Fruit fly (Drosophila melanogaster) whole organism, adult: ENCODE results near the gene QC.
A peak's percentile ranks its signal among the peaks of the same experiment; 100 is the strongest.

Experiments
- CG11617 ChIP-seq: fragments of 200-800 bp; sonication (Bioruptor generic); optimal IDR thresholded peaks from 2 replicates; lab custom pipeline; 2017; ENCODE audit warnings: mild to moderate bottlenecking, missing biosample characterization, missing genetic modification reagents, missing genetic modification characterization
- CG12768 ChIP-seq: fragments of 200-800 bp; sonication (Bioruptor generic); optimal IDR thresholded peaks from 2 replicates; lab custom pipeline; 2017; ENCODE audit warnings: missing biosample characterization, missing genetic modification characterization, mild to moderate bottlenecking, moderate library complexity, missing genetic modification reagents
- CG14711 ChIP-seq: fragments of 200-800 bp; sonication (Bioruptor generic); optimal IDR thresholded peaks from 2 replicates; lab custom pipeline; 2018; ENCODE audit warnings: missing biosample characterization, mild to moderate bottlenecking, missing genetic modification characterization, moderate library complexity
- CG1620 ChIP-seq: fragments of 200-800 bp; sonication (Bioruptor generic); optimal IDR thresholded peaks from 2 replicates; lab custom pipeline; 2016; ENCODE audit warnings: missing biosample characterization, missing genetic modification characterization
- CG33017 ChIP-seq: fragments of 200-800 bp; sonication (Bioruptor generic); optimal IDR thresholded peaks from 2 replicates; lab custom pipeline; 2018; ENCODE audit warnings: missing biosample characterization, mild to moderate bottlenecking, missing genetic modification characterization, moderate library complexity
- CG5204 ChIP-seq: fragments of 200-800 bp; sonication (Bioruptor generic); optimal IDR thresholded peaks from 2 replicates; lab custom pipeline; 2016; ENCODE audit warnings: missing biosample characterization, missing genetic modification characterization
- CG7045 ChIP-seq: fragments of 200-800 bp; sonication (Bioruptor generic); optimal IDR thresholded peaks from 2 replicates; lab custom pipeline; 2017; ENCODE audit warnings: missing biosample characterization, mild to moderate bottlenecking, missing genetic modification characterization
- CG7101 ChIP-seq: fragments of 200-800 bp; sonication (Bioruptor generic); optimal IDR thresholded peaks from 2 replicates; lab custom pipeline; 2018; ENCODE audit warnings: missing biosample characterization, mild to moderate bottlenecking, missing genetic modification characterization, moderate library complexity
- Clk ChIP-seq: fragments of 200-800 bp; sonication (Bioruptor generic); optimal IDR thresholded peaks from 2 replicates; lab custom pipeline; 2017; ENCODE audit warnings: missing biosample characterization, missing genetic modification characterization
- Crg-1 ChIP-seq: fragments of 200-800 bp; sonication (Bioruptor generic); optimal IDR thresholded peaks from 2 replicates; lab custom pipeline; 2016; ENCODE audit warnings: missing biosample characterization, missing genetic modification characterization
- Hr96 ChIP-seq: fragments of 200-800 bp; sonication (Bioruptor generic); optimal IDR thresholded peaks from 2 replicates; lab custom pipeline; 2016; ENCODE audit warnings: missing biosample characterization, missing genetic modification characterization
- Mnt ChIP-seq: fragments of 200-800 bp; sonication (Bioruptor generic); optimal IDR thresholded peaks from 2 replicates; lab custom pipeline; 2016; ENCODE audit warnings: missing biosample characterization, mild to moderate bottlenecking, missing genetic modification characterization
- bab1 ChIP-seq: fragments of 200-800 bp; sonication (Bioruptor generic); optimal IDR thresholded peaks from 3 replicates; lab custom pipeline; 2019; ENCODE audit warnings: missing biosample characterization, mild to moderate bottlenecking, missing genetic modification characterization, moderate library complexity
- cic ChIP-seq: fragments of 200-800 bp; sonication (Bioruptor generic); optimal IDR thresholded peaks from 2 replicates; lab custom pipeline; 2017; ENCODE audit warnings: missing biosample characterization, mild to moderate bottlenecking, missing genetic modification characterization, moderate library complexity
- cnc ChIP-seq, 2 experiments: fragments of >200 bp; optimal IDR thresholded peaks; 2 replicates each; lab custom pipeline; 2017
- kay ChIP-seq: fragments of 200-800 bp; sonication (Bioruptor generic); peaks from one replicate; lab custom pipeline; 2016; ENCODE audit warnings: missing biosample characterization, missing genetic modification characterization, borderline replicate concordance
- ovo ChIP-seq: fragments of 200-800 bp; sonication (Bioruptor generic); optimal IDR thresholded peaks from 2 replicates; lab custom pipeline; 2016; ENCODE audit warnings: missing biosample characterization, missing genetic modification characterization
- pad ChIP-seq: fragments of 200-800 bp; sonication (Bioruptor generic); optimal IDR thresholded peaks from 3 replicates; lab custom pipeline; 2017; ENCODE audit warnings: missing biosample characterization, missing genetic modification characterization, mild to moderate bottlenecking, moderate library complexity, missing genetic modification reagents
- tj ChIP-seq: fragments of 200-800 bp; sonication (Bioruptor generic); optimal IDR thresholded peaks from 3 replicates; lab custom pipeline; 2017; ENCODE audit warnings: missing biosample characterization, mild to moderate bottlenecking, missing genetic modification characterization, moderate library complexity
- toe ChIP-seq: fragments of 200-800 bp; sonication (Bioruptor generic); optimal IDR thresholded peaks from 2 replicates; lab custom pipeline; 2016; ENCODE audit warnings: missing biosample characterization, missing genetic modification characterization

The QC gene

DNA sequence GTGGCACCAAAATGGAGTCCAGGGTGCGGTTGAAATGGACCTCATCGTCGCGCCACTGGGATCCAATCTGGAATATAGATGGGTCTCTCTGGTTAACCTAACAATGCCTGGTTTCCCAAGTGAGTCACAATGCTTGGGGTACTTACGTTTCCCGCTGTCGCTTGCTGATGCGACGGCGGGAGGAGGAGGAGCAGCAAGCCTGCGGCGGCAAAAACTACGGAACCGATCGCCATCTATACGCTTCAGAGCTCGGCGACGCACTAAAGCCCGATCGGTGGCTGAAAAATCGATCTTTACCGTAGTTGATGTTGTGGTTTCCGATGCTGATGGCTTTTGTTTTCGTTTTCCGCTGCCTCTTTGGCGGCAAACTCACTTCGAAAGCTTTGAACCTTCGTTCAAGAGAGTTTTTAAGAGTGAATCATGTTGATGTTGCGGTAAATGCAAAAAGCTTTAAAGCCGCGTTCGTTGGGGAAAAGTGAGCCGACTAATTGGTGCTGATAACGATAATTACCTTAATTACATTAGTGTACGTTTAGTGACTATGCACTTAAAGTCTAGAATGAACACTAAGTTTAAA, at the start of gene QC:
Gene QC, minus strand, starts transcription at position 268 of the 577 bp plus-strand sequence.
- TF ChIP-seq CG14711 (tag; lab: Kevin White, UChicago) (no peak), ovo (peak; percentile 16), toe (GFP tag; lab: Kevin White, UChicago) (no peak), CG12768 (no peak), CG5204 (GFP tag; lab: Kevin White, UChicago) (no peak), bab1 (GFP tag; lab: Kevin White, UChicago) (no peak), pad (peak; percentile 50)

DNA sequence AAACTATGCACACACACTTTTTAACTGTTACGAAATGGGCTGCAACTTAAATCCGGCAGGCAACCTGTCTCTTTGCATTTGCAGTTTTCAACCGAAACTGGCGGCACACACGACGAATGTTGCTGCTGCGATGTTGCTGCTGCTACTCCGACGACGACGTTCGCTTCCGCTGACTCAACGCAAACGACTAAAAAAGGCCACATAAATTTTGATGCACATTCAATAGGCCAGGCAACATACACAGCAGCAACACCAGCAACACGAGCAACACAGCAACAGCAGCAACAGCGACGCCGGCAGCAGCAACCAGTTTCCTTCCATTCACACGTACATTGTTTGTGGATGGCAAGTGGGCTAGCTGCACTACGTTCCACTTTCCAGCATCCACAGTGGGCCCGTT, 48.2 kb upstream of the QC start, which contains the start of gene Egfrap:
Gene Egfrap, minus strand, starts transcription at position 192 of the 400 bp plus-strand sequence.
- no peak for TF ChIP-seq kay (GFP tag; lab: Kevin White, UChicago)
- no peak for TF ChIP-seq CG7045 (GFP tag; lab: Kevin White, UChicago)
- no peak for TF ChIP-seq Mnt (GFP tag; lab: Kevin White, UChicago)
- no peak for TF ChIP-seq Clk
- TF ChIP-seq ovo, result no peak
- no peak for TF ChIP-seq cic (GFP tag; lab: Kevin White, UChicago)
- no peak for TF ChIP-seq CG5204 (GFP tag; lab: Kevin White, UChicago)
- TF ChIP-seq cnc (optimal IDR thresholded peaks at IDR 0.05; lab: Kevin White, UChicago), result no peak
- TF ChIP-seq CG1620 (GFP tag; lab: Kevin White, UChicago), result no peak
- TF ChIP-seq CG11617 (GFP tag; lab: Kevin White, UChicago), result no peak
- TF ChIP-seq tj (GFP tag; lab: Kevin White, UChicago), result no peak
- no peak for TF ChIP-seq CG7101 (tag; lab: Kevin White, UChicago)
- no peak for TF ChIP-seq CG14711 (tag; lab: Kevin White, UChicago)
- TF ChIP-seq CG33017 (tag; lab: Kevin White, UChicago), result no peak
- TF ChIP-seq toe (GFP tag; lab: Kevin White, UChicago), result no peak
- TF ChIP-seq Crg-1 (GFP tag; lab: Kevin White, UChicago), result no peak
- TF ChIP-seq CG12768, result no peak
- no peak for TF ChIP-seq pad
- TF ChIP-seq Hr96 (GFP tag; lab: Kevin White, UChicago), result no peak

DNA sequence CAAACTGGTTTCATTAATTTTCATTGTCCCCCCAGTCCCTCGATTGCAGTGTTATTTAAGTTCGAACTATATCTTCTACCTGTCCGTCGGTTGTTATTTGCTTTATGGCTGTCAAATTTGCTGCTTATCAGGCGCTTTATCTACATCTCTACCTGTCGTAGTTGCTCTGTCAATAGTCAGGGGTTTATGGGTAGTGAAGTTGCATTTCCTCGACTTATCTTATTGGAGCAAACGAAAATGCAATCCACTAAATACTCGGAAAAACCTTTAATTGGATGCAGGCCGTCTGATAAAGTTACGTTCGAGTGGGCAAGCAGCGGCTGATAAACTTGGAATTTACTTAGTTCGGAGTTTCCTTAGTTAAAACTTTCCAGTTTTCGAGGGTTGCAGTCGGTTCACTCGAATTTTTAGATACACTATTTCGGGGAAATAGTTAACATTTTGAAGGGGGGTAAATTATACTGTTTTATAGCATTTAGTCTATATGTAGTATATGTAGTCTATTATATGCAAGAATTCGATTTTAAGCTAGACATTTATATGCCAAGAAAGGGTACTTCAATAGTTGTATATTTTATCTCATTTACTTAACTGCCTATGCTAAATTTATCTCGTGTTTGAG, 45.0 kb upstream of the QC start:
- no peak for TF ChIP-seq cic (GFP tag; lab: Kevin White, UChicago)
- no peak for TF ChIP-seq Hr96 (GFP tag; lab: Kevin White, UChicago)
- no peak for TF ChIP-seq CG12768
- TF ChIP-seq CG5204 (GFP tag; lab: Kevin White, UChicago), result no peak
- no peak for TF ChIP-seq CG33017 (tag; lab: Kevin White, UChicago)
- TF ChIP-seq bab1 (GFP tag; lab: Kevin White, UChicago), result no peak
- TF ChIP-seq tj (GFP tag; lab: Kevin White, UChicago), result no peak
- no peak for TF ChIP-seq toe (GFP tag; lab: Kevin White, UChicago)
- no peak for TF ChIP-seq Mnt (GFP tag; lab: Kevin White, UChicago)
- TF ChIP-seq cnc (optimal IDR thresholded peaks at IDR 0.05; lab: Kevin White, UChicago), result no peak
- no peak for TF ChIP-seq CG1620 (GFP tag; lab: Kevin White, UChicago)
- TF ChIP-seq Crg-1 (GFP tag; lab: Kevin White, UChicago), result no peak
- no peak for TF ChIP-seq CG11617 (GFP tag; lab: Kevin White, UChicago)
- no peak for TF ChIP-seq CG7101 (tag; lab: Kevin White, UChicago)
- TF ChIP-seq CG14711 (tag; lab: Kevin White, UChicago), result no peak

DNA sequence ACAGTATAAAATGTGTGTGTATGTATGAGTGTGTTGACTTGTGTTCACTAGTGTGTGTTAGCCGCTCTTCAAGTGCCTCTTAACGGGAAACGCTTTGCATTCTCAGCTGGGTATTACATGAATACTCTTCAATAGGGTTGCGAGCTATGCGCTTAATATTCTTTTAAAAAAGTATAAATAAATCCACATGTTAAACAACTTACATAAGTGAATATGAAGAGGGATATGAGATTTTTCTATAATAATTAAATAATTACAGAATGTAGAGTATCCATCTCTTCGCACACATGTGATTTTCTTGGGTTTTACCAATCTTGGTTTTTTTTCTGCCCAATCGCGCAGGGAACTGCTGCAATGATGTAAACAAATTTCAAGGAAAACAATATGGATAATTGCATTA, 43.3 kb upstream of the QC start:
- TF ChIP-seq CG14711 (tag; lab: Kevin White, UChicago), result no peak
- TF ChIP-seq CG7101 (tag; lab: Kevin White, UChicago), result no peak
- TF ChIP-seq CG12768, result no peak
- no peak for TF ChIP-seq toe (GFP tag; lab: Kevin White, UChicago)
- TF ChIP-seq tj (GFP tag; lab: Kevin White, UChicago), result no peak
- TF ChIP-seq CG1620 (GFP tag; lab: Kevin White, UChicago), result no peak
- no peak for TF ChIP-seq Clk
- TF ChIP-seq pad, result no peak
- TF ChIP-seq kay (GFP tag; lab: Kevin White, UChicago), result no peak
- no peak for TF ChIP-seq Crg-1 (GFP tag; lab: Kevin White, UChicago)
- TF ChIP-seq CG11617 (GFP tag; lab: Kevin White, UChicago), result no peak
- no peak for TF ChIP-seq CG33017 (tag; lab: Kevin White, UChicago)
- TF ChIP-seq CG7045 (GFP tag; lab: Kevin White, UChicago), result no peak
- TF ChIP-seq cnc (optimal IDR thresholded peaks at IDR 0.05; lab: Kevin White, UChicago), result no peak
- no peak for TF ChIP-seq Hr96 (GFP tag; lab: Kevin White, UChicago)

DNA sequence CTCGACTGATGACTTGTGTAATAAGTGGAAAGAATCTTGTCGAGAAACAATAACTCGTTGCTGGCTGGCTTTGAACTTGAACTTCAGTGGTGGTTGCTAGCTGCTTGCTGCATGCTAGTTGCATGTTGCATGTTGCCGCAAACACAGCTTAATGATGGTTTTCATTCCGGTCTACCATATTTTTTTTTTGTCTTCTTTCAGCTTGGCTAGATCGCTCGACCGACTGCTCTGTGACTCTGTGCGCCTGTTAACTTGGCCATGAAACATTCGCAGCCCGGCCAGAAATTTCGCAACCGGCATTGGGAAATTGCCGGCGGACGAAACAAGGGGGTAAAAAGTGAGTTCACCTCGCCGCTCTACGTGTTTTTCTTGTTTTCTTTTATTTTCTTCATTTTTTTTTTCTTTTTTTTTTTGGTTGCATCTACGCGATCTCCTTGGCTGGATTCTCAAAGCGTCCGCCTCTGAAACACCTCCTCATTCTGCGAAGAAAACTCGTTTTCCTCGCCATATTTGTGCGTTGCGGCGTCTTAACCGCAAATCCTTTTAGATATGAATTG, 41.2 kb upstream of the QC start:
- TF ChIP-seq CG7045 (GFP tag; lab: Kevin White, UChicago) (no peak), cic (GFP tag; lab: Kevin White, UChicago) (no peak), Crg-1 (GFP tag; lab: Kevin White, UChicago) (no peak), tj (GFP tag; lab: Kevin White, UChicago) (no peak), Mnt (GFP tag; lab: Kevin White, UChicago) (no peak), CG5204 (GFP tag; lab: Kevin White, UChicago) (no peak), CG33017 (tag; lab: Kevin White, UChicago) (no peak), toe (GFP tag; lab: Kevin White, UChicago) (no peak), CG11617 (GFP tag; lab: Kevin White, UChicago) (no peak), CG14711 (tag; lab: Kevin White, UChicago) (no peak), CG7101 (tag; lab: Kevin White, UChicago) (no peak), cnc (optimal IDR thresholded peaks at IDR 0.05; lab: Kevin White, UChicago) (no peak), CG12768 (no peak), Hr96 (GFP tag; lab: Kevin White, UChicago) (no peak)
